Fruit fly (Drosophila melanogaster): ENCODE measurements around the gene CG4768.

Gene CG4768

DNA sequence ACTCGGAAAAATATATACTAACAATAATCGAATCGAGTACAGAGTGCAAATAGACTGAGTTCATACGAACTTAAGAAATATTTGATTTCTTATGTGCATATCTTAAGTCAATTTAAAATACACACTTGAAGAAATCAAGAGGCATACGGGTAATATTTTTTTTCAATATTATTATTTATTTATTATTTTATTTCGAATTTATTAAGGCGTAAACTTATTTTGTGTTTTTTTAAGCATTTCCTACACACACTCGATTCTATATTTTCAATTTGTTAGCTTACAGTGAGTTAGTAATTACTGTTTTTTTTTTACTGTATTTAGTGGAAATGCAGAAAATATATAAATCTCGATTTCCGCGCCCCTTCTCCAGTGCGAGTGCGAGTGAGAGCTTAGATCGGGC is 21.3 kb downstream of the CG4768 start (continued):
- TF ChIP-seq Lhr (GFP tag; optimal IDR thresholded peaks at IDR 0.05), result no peak
- TF ChIP-seq pnt (GFP tag; optimal IDR thresholded peaks at IDR 0.05), result no peak
- no peak for TF ChIP-seq gcm (GFP tag; optimal IDR thresholded peaks at IDR 0.05)
- no peak for TF ChIP-seq Hsf (GFP tag; optimal IDR thresholded peaks at IDR 0.05)
- TF ChIP-seq sna (GFP tag; IDR thresholded peaks at IDR 0.05; ENCODE audit: partially characterized antibody), result no peak
- no peak for TF ChIP-seq CG10565 (GFP tag; optimal IDR thresholded peaks at IDR 0.05)
- TF ChIP-seq Side (GFP tag; optimal IDR thresholded peaks at IDR 0.05), result no peak
- no peak for TF ChIP-seq CG13624 (GFP tag; optimal IDR thresholded peaks at IDR 0.05)
- TF ChIP-seq CG10321 (GFP tag; IDR thresholded peaks at IDR 0.05), result no peak
- TF ChIP-seq hbn (GFP tag; IDR thresholded peaks at IDR 0.05; ENCODE audit: partially characterized antibody), result no peak
- no peak for TF ChIP-seq CG10147 (GFP tag; optimal IDR thresholded peaks at IDR 0.05)
- no peak for TF ChIP-seq Dip2 (GFP tag; IDR thresholded peaks at IDR 0.05)
- no peak for TF ChIP-seq ato (GFP tag; IDR thresholded peaks at IDR 0.05; ENCODE audit: partially characterized antibody)
- no peak for TF ChIP-seq D (optimal IDR thresholded peaks at IDR 0.05)
- no peak for TF ChIP-seq D (GFP tag; optimal IDR thresholded peaks at IDR 0.05)
- TF ChIP-seq dati (GFP tag; IDR thresholded peaks at IDR 0.05), result no peak
- TF ChIP-seq CG18476 (GFP tag; optimal IDR thresholded peaks at IDR 0.05), result no peak
- TF ChIP-seq insv (GFP tag; optimal IDR thresholded peaks at IDR 0.05), result no peak
- TF ChIP-seq CG14710 (tag; optimal IDR thresholded peaks at IDR 0.05), result peak; percentile 13
- TF ChIP-seq NC2α (GFP tag; optimal IDR thresholded peaks at IDR 0.05), result no peak
- no peak for TF ChIP-seq CG17568 (GFP tag; optimal IDR thresholded peaks at IDR 0.05)
- TF ChIP-seq caup (GFP tag; optimal IDR thresholded peaks at IDR 0.05; ENCODE audit: severe bottlenecking), result no peak
- no peak for TF ChIP-seq CG7987 (GFP tag; optimal IDR thresholded peaks at IDR 0.05)
- no peak for TF ChIP-seq CG15514 (GFP tag; optimal IDR thresholded peaks at IDR 0.05)
- TF ChIP-seq H15 (GFP tag; IDR thresholded peaks at IDR 0.05), result no peak
- TF ChIP-seq CG9437 (GFP tag; optimal IDR thresholded peaks at IDR 0.05), result peak; percentile 7
- TF ChIP-seq CG9876 (GFP tag; optimal IDR thresholded peaks at IDR 0.05), result no peak
- no peak for TF ChIP-seq ase (GFP tag; IDR thresholded peaks at IDR 0.05)
- no peak for TF ChIP-seq BEAF-32 (GFP tag; optimal IDR thresholded peaks at IDR 0.05)
- TF ChIP-seq sc (optimal IDR thresholded peaks at IDR 0.05), result no peak
- TF ChIP-seq sc (GFP tag; optimal IDR thresholded peaks at IDR 0.05), result no peak
- no peak for TF ChIP-seq ems (GFP tag; optimal IDR thresholded peaks at IDR 0.05)
- TF ChIP-seq CG11093 (GFP tag; IDR thresholded peaks at IDR 0.05), result no peak
- peak; percentile 35 for TF ChIP-seq grau (tag; optimal IDR thresholded peaks at IDR 0.05)
- no peak for TF ChIP-seq luna (GFP tag; optimal IDR thresholded peaks at IDR 0.05)
- peak; percentile 27 for TF ChIP-seq CG7839 (tag; optimal IDR thresholded peaks at IDR 0.05)
- TF ChIP-seq seq (GFP tag; IDR thresholded peaks at IDR 0.05), result 0 out of 2 replicates have a peak, but pooled peaks have one; percentile 15
- no peak for TF ChIP-seq CG10959 (GFP tag; IDR thresholded peaks at IDR 0.05)
- no peak for TF ChIP-seq tio (GFP tag; optimal IDR thresholded peaks at IDR 0.05)
- TF ChIP-seq CG15269 (tag; optimal IDR thresholded peaks at IDR 0.05), result peak; percentile 49
- peak; percentile 8 for TF ChIP-seq Nf-YC (tag; optimal IDR thresholded peaks at IDR 0.05)
- TF ChIP-seq CG3838 (GFP tag; optimal IDR thresholded peaks at IDR 0.05), result no peak
- TF ChIP-seq Oaz (GFP tag; IDR thresholded peaks at IDR 0.05), result no peak; the same call in 1 of the 2 replicates
- TF ChIP-seq tap (tag; optimal IDR thresholded peaks at IDR 0.05), result peak; percentile 4
- TF ChIP-seq slbo (GFP tag; IDR thresholded peaks at IDR 0.05), result peak; percentile 27; the same call in 1 of the 2 replicates
- no peak for TF ChIP-seq hkb (optimal IDR thresholded peaks at IDR 0.05)
- TF ChIP-seq hkb (GFP tag; IDR thresholded peaks at IDR 0.05), result peak; percentile 32; the same call in 1 of the 2 replicates
- no peak for TF ChIP-seq mld (GFP tag; IDR thresholded peaks at IDR 0.05; ENCODE audit: partially characterized antibody)
- TF ChIP-seq Neu2 (GFP tag; optimal IDR thresholded peaks at IDR 0.05; ENCODE audit: borderline replicate concordance), result no peak
- no peak for TF ChIP-seq pan (optimal IDR thresholded peaks at IDR 0.05)
- TF ChIP-seq pan (GFP tag; optimal IDR thresholded peaks at IDR 0.05 in 1 of 2, IDR thresholded peaks at IDR 0.05 in 1 of 2), result peak in 1 of 2 experiments; percentile 39
- TF ChIP-seq Atf6 (GFP tag; IDR thresholded peaks at IDR 0.05), result no peak

Measured in whole organism, embryonic.